Worm (Caenorhabditis elegans) whole organism, L1 larva: Measurements from ENCODE around the gene W02D7.8.

Experiments
- ama-1 ChIP-seq: fragments of 150-350 bp; optimal IDR thresholded peaks from 2 replicates; lab custom pipeline; 2014
- ceh-82 ChIP-seq, 3 experiments: fragments of 150-350 bp in 1 of 3; sonication (generic microtip) in 2 of 3; optimal IDR thresholded peaks; 2 replicates each; lab custom pipeline; 2014 to 2017; ENCODE audit warnings: missing biosample characterization in 3 of 3, missing genetic modification characterization in 3 of 3
- dpl-1 ChIP-seq, 3 experiments: fragments of 150-350 bp in 2 of 3; sonication (generic microtip) in 1 of 3; optimal IDR thresholded peaks; 2 replicates each; lab custom pipeline; 2014 to 2017; ENCODE audit warnings: missing biosample characterization in 3 of 3, missing genetic modification characterization in 3 of 3, missing genetic modification reagents in 3 of 3
- efl-1 ChIP-seq, 4 experiments: fragments of 150-350 bp; optimal IDR thresholded peaks in 3 of 4; peaks in 1 of 4; 1 replicate in 1 of 4; 2 replicates in 3 of 4; lab custom pipeline; 2014; ENCODE audit warnings: missing biosample characterization in 2 of 4, missing genetic modification characterization in 2 of 4, missing genetic modification reagents in 2 of 4
- efl-3 ChIP-seq: fragments of 200-800 bp; sonication (Bioruptor generic); optimal IDR thresholded peaks from 2 replicates; lab custom pipeline; 2018; ENCODE audit warnings: mild to moderate bottlenecking, missing genetic modification characterization, missing compliant biosample characterization
- elt-2 ChIP-seq: sonication (generic microtip); optimal IDR thresholded peaks from 2 replicates; lab custom pipeline; 2016; ENCODE audit warnings: missing genetic modification characterization, mild to moderate bottlenecking, inconsistent platforms, missing compliant biosample characterization, missing genetic modification reagents
- lin-39 ChIP-seq: fragments of 150-350 bp; optimal IDR thresholded peaks from 2 replicates; lab custom pipeline; 2014; ENCODE audit warnings: missing biosample characterization, missing genetic modification reagents, missing genetic modification characterization
- nhr-237 ChIP-seq: fragments of 150-350 bp; optimal IDR thresholded peaks from 2 replicates; lab custom pipeline; 2014; ENCODE audit warnings: missing biosample characterization, missing genetic modification characterization
- snu-23 ChIP-seq: sonication (generic microtip); optimal IDR thresholded peaks from 2 replicates; lab custom pipeline; 2016; ENCODE audit warnings: missing genetic modification characterization, missing compliant biosample characterization
- vab-15 ChIP-seq: sonication (generic microtip); optimal IDR thresholded peaks from 2 replicates; lab custom pipeline; 2017; ENCODE audit warnings: missing genotype, mild to moderate bottlenecking, missing genetic modification characterization, missing compliant biosample characterization
- zag-1 ChIP-seq: fragments of 150-350 bp; optimal IDR thresholded peaks from 2 replicates; lab custom pipeline; 2014; ENCODE audit warnings: missing biosample characterization, missing genetic modification characterization
- ztf-4 ChIP-seq: fragments of 150-350 bp; optimal IDR thresholded peaks from 2 replicates; lab custom pipeline; 2014; ENCODE audit warnings: missing biosample characterization, missing genetic modification characterization

ce11 chrV:8318135-8318534 is 11.9 kb upstream of the W02D7.8 start, which contains the start of gene clec-219:
- no peak for TF ChIP-seq elt-2 (tag; lab: Kevin White, UChicago)
- TF ChIP-seq ceh-82 (tag; optimal IDR thresholded peaks at IDR 0.05; lab: Kevin White, UChicago) = no peak
- TF ChIP-seq snu-23 = no peak
- TF ChIP-seq lin-39 = no peak
- no peak for TF ChIP-seq ztf-4 (tag; lab: Kevin White, UChicago)
- TF ChIP-seq zag-1 (tag; lab: Kevin White, UChicago) = no peak
- TF ChIP-seq efl-1 (optimal IDR thresholded peaks at IDR 0.05; lab: Kevin White, UChicago) = no peak
- peak in 1 of 2 experiments; percentile 32 for TF ChIP-seq efl-1 (GFP tag; optimal IDR thresholded peaks at IDR 0.05 in 1 of 2; lab: Kevin White, UChicago)
- no peak for TF ChIP-seq vab-15
- no peak for TF ChIP-seq efl-3 (GFP tag; lab: Kevin White, UChicago)
- no peak for TF ChIP-seq nhr-237 (tag; lab: Kevin White, UChicago)
- TF ChIP-seq dpl-1 (GFP tag; optimal IDR thresholded peaks at IDR 0.05; lab: Kevin White, UChicago) = no peak
- TF ChIP-seq ama-1 (lab: Kevin White, UChicago) = no peak
